Worm (Caenorhabditis elegans) whole organism, L1 larva: ENCODE data around the gene T10C6.7.

Experiments used
- blmp-1 ChIP-seq: fragments of 150-350 bp; optimal IDR thresholded peaks from 2 replicates; lab custom pipeline; 2014; ENCODE audit warnings: missing biosample characterization, missing genetic modification characterization
- dsc-1 ChIP-seq: sonication (generic microtip); optimal IDR thresholded peaks from 2 replicates; lab custom pipeline; 2016; ENCODE audit warnings: mild to moderate bottlenecking, missing genetic modification characterization, missing compliant biosample characterization
- egl-27 ChIP-seq, 2 experiments: fragments of 150-350 bp in 1 of 2; sonication (generic microtip); optimal IDR thresholded peaks; 3 replicates each; lab custom pipeline; 2017 to 2018; ENCODE audit warnings: missing biosample characterization in 2 of 2, missing genetic modification characterization in 2 of 2, missing genetic modification reagents in 2 of 2
- nhr-28 ChIP-seq: fragments of 150-350 bp; optimal IDR thresholded peaks from 2 replicates; lab custom pipeline; 2014; ENCODE audit warnings: missing biosample characterization, missing genetic modification characterization
- unc-130 ChIP-seq: fragments of 150-350 bp; optimal IDR thresholded peaks from 2 replicates; lab custom pipeline; 2017; ENCODE audit warnings: missing biosample characterization, missing genetic modification characterization, inconsistent platforms
- unc-62 ChIP-seq: fragments of 150-350 bp; optimal IDR thresholded peaks from 2 replicates; lab custom pipeline; 2014; ENCODE audit warnings: missing biosample characterization, missing genetic modification reagents, missing genetic modification characterization
- unc-86 ChIP-seq: sonication (generic microtip); optimal IDR thresholded peaks from 2 replicates; lab custom pipeline; 2016; ENCODE audit warnings: missing genetic modification characterization, missing compliant biosample characterization
- ztf-11 ChIP-seq, 2 experiments: sonication (generic microtip); optimal IDR thresholded peaks; 2 replicates each; lab custom pipeline; 2016 to 2017; ENCODE audit warnings: missing genetic modification characterization in 2 of 2, missing biosample characterization in 1 of 2, missing compliant biosample characterization in 1 of 2

ce11 chrV:16055031-16055430 lies 23.5 kb upstream of the T10C6.7 start, which contains the start of gene F14H3.4:
- TF ChIP-seq blmp-1 (tag; lab: Kevin White, UChicago) (no peak), unc-62 (GFP tag; lab: Kevin White, UChicago) (no peak), ztf-11 (tag; optimal IDR thresholded peaks at IDR 0.05; lab: Kevin White, UChicago) (no peak), nhr-28 (tag; lab: Kevin White, UChicago) (no peak), egl-27 (tag; optimal IDR thresholded peaks at IDR 0.05; lab: Kevin White, UChicago) (no peak), unc-86 (no peak), dsc-1 (tag; lab: Kevin White, UChicago) (no peak), unc-130 (no peak)
